Worm (Caenorhabditis elegans): ENCODE measurements around the gene C16H3.3.

DNA sequence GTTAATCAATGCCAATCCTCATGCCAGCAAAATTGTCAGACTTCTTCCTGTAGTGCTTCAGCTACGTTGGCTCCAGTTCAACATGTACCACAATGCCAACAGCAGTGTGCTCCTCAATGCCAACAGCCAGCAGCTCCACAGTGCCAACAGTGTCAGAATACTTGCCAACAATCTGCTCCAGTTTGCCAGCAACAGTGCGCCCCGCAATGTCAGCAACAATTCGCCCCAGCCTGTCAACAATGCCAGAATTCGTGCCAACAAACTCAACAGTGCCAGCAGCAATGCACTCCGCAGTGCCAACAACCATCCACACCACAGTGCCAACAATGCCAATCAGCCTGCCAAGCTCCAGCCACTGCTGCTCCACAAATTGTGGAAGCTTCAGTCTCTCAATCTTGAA, 56.1 kb downstream of the C16H3.3 start:
- TF ChIP-seq hnd-1 (tag; optimal IDR thresholded peaks at IDR 0.05) (no peak), hmg-4 (GFP tag; optimal IDR thresholded peaks at IDR 0.05) (no peak), pes-1 (GFP tag; IDR thresholded peaks at IDR 0.05) (no peak), F13C5.2 (tag; optimal IDR thresholded peaks at IDR 0.05) (no peak), B0310.2 (tag; optimal IDR thresholded peaks at IDR 0.05) (no peak), ets-7 (tag; optimal IDR thresholded peaks at IDR 0.05) (no peak), sea-1 (GFP tag; conservative IDR thresholded peaks at IDR 0.05) (no peak), ama-1 (optimal IDR thresholded peaks at IDR 0.05) (no peak), flt-1 (GFP tag; IDR thresholded peaks at IDR 0.05) (no peak), tbx-11 (GFP tag; IDR thresholded peaks at IDR 0.05) (no peak), tra-4 (tag; optimal IDR thresholded peaks at IDR 0.05) (no peak), tbx-37 (GFP tag; conservative IDR thresholded peaks at IDR 0.05) (no peak)

Measured in whole organism, early embryonic.